Worm (Caenorhabditis elegans) whole organism, L3 larva: ENCODE data around the gene chst-1.

Experiments used
- R02D3.7 ChIP-seq: fragments of 150-350 bp; optimal IDR thresholded peaks from 2 replicates; lab custom pipeline; 2014; ENCODE audit warnings: missing biosample characterization, missing genetic modification characterization
- ZK546.5 ChIP-seq: sonication (generic microtip); optimal IDR thresholded peaks from 2 replicates; lab custom pipeline; 2017; ENCODE audit warnings: missing biosample characterization, missing genetic modification characterization
- aly-2 ChIP-seq: fragments of 150-350 bp; optimal IDR thresholded peaks from 2 replicates; lab custom pipeline; 2014; ENCODE audit warnings: missing biosample characterization, missing genetic modification characterization
- ceh-28 ChIP-seq: fragments of 150-350 bp; optimal IDR thresholded peaks from 2 replicates; lab custom pipeline; 2014; ENCODE audit warnings: missing biosample characterization, missing genetic modification reagents, missing genetic modification characterization
- ceh-82 ChIP-seq: fragments of 150-350 bp; optimal IDR thresholded peaks from 2 replicates; lab custom pipeline; 2014; ENCODE audit warnings: missing biosample characterization, missing genetic modification characterization
- ceh-9 ChIP-seq: sonication (generic microtip); optimal IDR thresholded peaks from 2 replicates; lab custom pipeline; 2018; ENCODE audit warnings: missing biosample characterization, missing genetic modification characterization
- egl-5 ChIP-seq: fragments of 150-350 bp; optimal IDR thresholded peaks from 2 replicates; lab custom pipeline; 2017; ENCODE audit warnings: missing biosample characterization, missing genetic modification reagents, missing genetic modification characterization, inconsistent platforms
- elt-1 ChIP-seq: fragments of 150-350 bp; optimal IDR thresholded peaks from 2 replicates; lab custom pipeline; 2014; ENCODE audit warnings: missing biosample characterization, missing genetic modification characterization
- elt-2 ChIP-seq: sonication (generic microtip); optimal IDR thresholded peaks from 2 replicates; lab custom pipeline; 2016; ENCODE audit warnings: missing genetic modification reagents, mild to moderate bottlenecking, missing genetic modification characterization, missing compliant biosample characterization
- elt-3 ChIP-seq, 3 experiments: fragments of 150-350 bp in 1 of 3; sonication (generic microtip) in 2 of 3; optimal IDR thresholded peaks; 2 replicates in 2 of 3; 4 replicates in 1 of 3; lab custom pipeline; 2014 to 2017; ENCODE audit warnings: missing biosample characterization in 3 of 3, missing genetic modification characterization in 3 of 3
- fkh-10 ChIP-seq: sonication (generic microtip); optimal IDR thresholded peaks from 2 replicates; lab custom pipeline; 2017; ENCODE audit warnings: missing biosample characterization, missing genetic modification reagents, missing genetic modification characterization
- fkh-2 ChIP-seq: fragments of 150-350 bp; optimal IDR thresholded peaks from 2 replicates; lab custom pipeline; 2014; ENCODE audit warnings: missing biosample characterization, missing genetic modification reagents, missing genetic modification characterization
- fos-1 ChIP-seq: fragments of 150-350 bp; optimal IDR thresholded peaks from 2 replicates; lab custom pipeline; 2014; ENCODE audit warnings: missing biosample characterization, missing genetic modification characterization
- lin-15B ChIP-seq: fragments of 150-350 bp; optimal IDR thresholded peaks from 2 replicates; lab custom pipeline; 2014; ENCODE audit warnings: missing biosample characterization, missing genetic modification characterization
- lin-39 ChIP-seq: fragments of 150-350 bp; optimal IDR thresholded peaks from 2 replicates; lab custom pipeline; 2018; ENCODE audit warnings: missing biosample characterization, missing genetic modification reagents, missing genetic modification characterization
- mdl-1 ChIP-seq: fragments of 150-350 bp; optimal IDR thresholded peaks from 2 replicates; lab custom pipeline; 2014; ENCODE audit warnings: missing biosample characterization, missing genetic modification characterization
- nfya-1 ChIP-seq: sonication (generic microtip); optimal IDR thresholded peaks from 2 replicates; lab custom pipeline; 2017; ENCODE audit warnings: missing genetic modification characterization, mild to moderate bottlenecking, missing compliant biosample characterization, antibody characterized with exemption, moderate library complexity; ENCODE audit not compliant: insufficient read depth
- nhr-12 ChIP-seq: fragments of 150-350 bp; optimal IDR thresholded peaks from 2 replicates; lab custom pipeline; 2014; ENCODE audit warnings: missing biosample characterization, missing genetic modification characterization
- nhr-23 ChIP-seq: fragments of 150-350 bp; optimal IDR thresholded peaks from 2 replicates; lab custom pipeline; 2014; ENCODE audit warnings: missing biosample characterization, missing genetic modification reagents, missing genetic modification characterization
- nhr-25 ChIP-seq: sonication (generic microtip); optimal IDR thresholded peaks from 2 replicates; lab custom pipeline; 2017; ENCODE audit warnings: missing biosample characterization, missing genetic modification characterization
- nhr-43 ChIP-seq: sonication (generic microtip); optimal IDR thresholded peaks from 2 replicates; lab custom pipeline; 2016; ENCODE audit warnings: mild to moderate bottlenecking, missing genetic modification characterization, missing compliant biosample characterization; ENCODE audit not compliant: poor library complexity, severe bottlenecking
- nhr-67 ChIP-seq: fragments of 150-350 bp; optimal IDR thresholded peaks from 2 replicates; lab custom pipeline; 2014; ENCODE audit warnings: missing biosample characterization, missing genetic modification characterization
- nhr-76 ChIP-seq: fragments of 150-350 bp; sonication (generic microtip); optimal IDR thresholded peaks from 5 replicates; lab custom pipeline; 2014; ENCODE audit warnings: missing biosample characterization, missing genetic modification characterization
- nhr-77 ChIP-seq: fragments of 150-350 bp; optimal IDR thresholded peaks from 2 replicates; lab custom pipeline; 2014; ENCODE audit warnings: missing biosample characterization, missing genetic modification characterization
- pha-4 ChIP-seq: fragments of 150-350 bp; optimal IDR thresholded peaks from 2 replicates; lab custom pipeline; 2014; ENCODE audit warnings: missing biosample characterization, missing genetic modification reagents, missing genetic modification characterization
- pqm-1 ChIP-seq: fragments of 150-350 bp; optimal IDR thresholded peaks from 2 replicates; lab custom pipeline; 2017; ENCODE audit warnings: missing biosample characterization, missing genetic modification characterization, inconsistent platforms
- sea-2 ChIP-seq: fragments of 150-350 bp; sonication (generic microtip); optimal IDR thresholded peaks from 4 replicates; lab custom pipeline; 2014; ENCODE audit warnings: missing biosample characterization, missing genetic modification reagents, missing genetic modification characterization
- skn-1 ChIP-seq: fragments of 150-350 bp; optimal IDR thresholded peaks from 2 replicates; lab custom pipeline; 2014; ENCODE audit warnings: missing biosample characterization, missing genetic modification characterization
- snpc-4 ChIP-seq: fragments of 150-350 bp; optimal IDR thresholded peaks from 2 replicates; lab custom pipeline; 2014; ENCODE audit warnings: missing biosample characterization, missing genetic modification characterization
- unc-39 ChIP-seq: sonication (generic microtip); optimal IDR thresholded peaks from 4 replicates; lab custom pipeline; 2017; ENCODE audit warnings: missing biosample characterization, missing genetic modification characterization
- unc-62 ChIP-seq: fragments of 150-350 bp; sonication (generic microtip); optimal IDR thresholded peaks from 4 replicates; lab custom pipeline; 2014; ENCODE audit warnings: missing biosample characterization, missing genetic modification reagents, missing genetic modification characterization
- ztf-11 ChIP-seq: fragments of 150-350 bp; optimal IDR thresholded peaks from 2 replicates; lab custom pipeline; 2014; ENCODE audit warnings: missing biosample characterization, missing genetic modification characterization
- ztf-4 ChIP-seq: fragments of 150-350 bp; optimal IDR thresholded peaks from 2 replicates; lab custom pipeline; 2014; ENCODE audit warnings: missing biosample characterization, missing genetic modification characterization

Gene chst-1

DNA sequence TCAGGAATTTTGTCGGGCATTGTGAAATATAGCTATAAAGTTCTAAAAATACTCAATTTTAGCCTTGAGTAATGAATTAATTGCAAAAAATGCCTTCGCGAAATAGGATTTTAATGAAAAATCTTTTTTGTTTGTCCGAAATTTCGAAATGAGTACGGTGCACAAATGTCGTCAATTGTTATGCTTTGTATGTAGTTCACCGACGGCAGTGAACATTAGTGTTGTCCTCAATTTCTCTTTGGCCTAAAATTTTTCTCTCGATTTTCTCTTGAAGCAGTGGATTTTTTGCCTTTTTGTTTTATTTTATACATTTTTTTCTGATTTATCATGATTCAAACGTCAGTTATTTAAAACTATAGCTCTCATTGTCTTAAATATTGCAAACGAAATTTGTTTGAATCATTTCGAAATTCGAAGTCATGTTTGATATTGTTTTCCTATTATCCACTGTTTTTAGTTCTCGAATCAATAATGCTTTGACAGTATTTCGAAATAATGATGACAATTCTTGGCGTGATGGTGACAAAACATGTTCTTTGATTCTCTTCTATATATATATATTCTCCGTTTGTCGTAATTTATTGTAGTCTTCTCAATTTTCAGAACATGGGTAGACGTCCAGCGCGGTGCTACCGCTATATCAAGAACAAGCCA, 36.6 kb upstream of the chst-1 start, which contains the start of the genes ints-11 and rpl-10 (continued):
- TF ChIP-seq unc-39 (no peak), fkh-10 (GFP tag; lab: Kevin White, UChicago) (no peak), pqm-1 (tag; lab: Kevin White, UChicago) (no peak), nhr-76 (no peak)

DNA sequence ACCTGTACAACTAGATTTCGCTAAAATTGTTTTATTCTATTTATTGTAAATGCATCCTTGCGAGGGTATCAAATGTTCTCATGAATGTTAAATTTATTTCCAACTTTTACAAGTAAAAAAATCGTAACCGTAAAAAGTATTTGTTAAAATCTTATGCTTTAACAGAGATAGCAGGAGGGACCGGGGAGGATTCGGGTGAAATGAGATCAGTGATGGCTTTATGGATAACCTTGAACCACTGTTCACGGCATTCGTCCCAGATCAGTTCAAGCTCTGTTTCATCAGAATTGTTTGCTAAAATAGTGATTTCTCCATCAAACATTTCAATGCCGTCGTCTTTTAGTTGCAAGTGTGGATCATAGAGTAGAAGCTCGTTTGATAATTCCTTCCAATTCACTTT, 34.4 kb upstream of the chst-1 start:
- TF ChIP-seq fkh-10 (GFP tag; lab: Kevin White, UChicago) (no peak), ceh-9 (no peak), ceh-82 (tag; lab: Kevin White, UChicago) (no peak), egl-5 (no peak), ztf-11 (tag; lab: Kevin White, UChicago) (no peak), lin-39 (tag; lab: Kevin White, UChicago) (no peak), mdl-1 (tag; lab: Kevin White, UChicago) (no peak), skn-1 (tag; lab: Kevin White, UChicago) (no peak), nhr-77 (no peak), nhr-25 (tag; lab: Kevin White, UChicago) (no peak), nhr-43 (no peak), sea-2 (GFP tag; lab: Kevin White, UChicago) (no peak), unc-62 (GFP tag; lab: Kevin White, UChicago) (no peak), elt-3 (tag; optimal IDR thresholded peaks at IDR 0.05; lab: Kevin White, UChicago) (no peak), unc-39 (no peak), fkh-2 (tag; lab: Kevin White, UChicago) (no peak)

DNA sequence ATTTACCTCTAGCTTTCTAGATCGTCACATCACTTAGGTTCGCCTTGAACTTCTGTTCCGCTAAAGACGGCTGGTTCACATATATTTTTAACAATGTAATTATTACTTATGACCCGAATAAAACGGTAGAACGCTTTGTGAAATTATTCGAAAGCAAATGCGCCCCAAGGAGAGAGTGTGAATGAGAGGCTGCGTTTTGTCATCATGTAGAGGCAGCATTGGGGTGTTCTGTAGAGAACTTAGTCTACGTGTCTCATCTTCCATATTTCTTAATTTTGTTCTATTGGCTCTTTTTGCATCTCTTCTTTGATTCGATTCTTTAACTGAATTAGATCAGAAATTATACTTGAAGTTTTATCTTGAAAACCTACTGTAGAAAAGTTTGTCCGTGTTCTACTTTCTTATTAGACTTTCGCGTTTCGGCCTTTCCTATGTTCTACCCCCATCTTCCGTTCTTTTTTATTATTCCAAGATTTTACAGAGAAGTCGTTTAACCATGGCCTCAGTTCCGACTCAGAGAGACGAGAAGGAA, 31.3 kb upstream of the chst-1 start, which contains the start of gene cdc-48.2:
TSS of gene cdc-48.2 (plus strand) at position 482 of the 532 bp plus-strand sequence.
- TF ChIP-seq skn-1 (tag; lab: Kevin White, UChicago) (peak; percentile 90), pha-4 (peak; percentile 2), egl-5 (no peak), nhr-23 (tag; lab: Kevin White, UChicago) (no peak), fos-1 (tag; lab: Kevin White, UChicago) (no peak), aly-2 (tag; lab: Kevin White, UChicago) (no peak), fkh-10 (GFP tag; lab: Kevin White, UChicago) (no peak), mdl-1 (tag; lab: Kevin White, UChicago) (no peak), fkh-2 (tag; lab: Kevin White, UChicago) (no peak), lin-15B (tag; lab: Kevin White, UChicago) (peak; percentile 34), elt-1 (no peak), ZK546.5 (tag; lab: Kevin White, UChicago) (no peak), nhr-77 (no peak), nhr-12 (tag; lab: Kevin White, UChicago) (no peak), nfya-1 (tag; lab: Kevin White, UChicago) (peak; percentile 27)

DNA sequence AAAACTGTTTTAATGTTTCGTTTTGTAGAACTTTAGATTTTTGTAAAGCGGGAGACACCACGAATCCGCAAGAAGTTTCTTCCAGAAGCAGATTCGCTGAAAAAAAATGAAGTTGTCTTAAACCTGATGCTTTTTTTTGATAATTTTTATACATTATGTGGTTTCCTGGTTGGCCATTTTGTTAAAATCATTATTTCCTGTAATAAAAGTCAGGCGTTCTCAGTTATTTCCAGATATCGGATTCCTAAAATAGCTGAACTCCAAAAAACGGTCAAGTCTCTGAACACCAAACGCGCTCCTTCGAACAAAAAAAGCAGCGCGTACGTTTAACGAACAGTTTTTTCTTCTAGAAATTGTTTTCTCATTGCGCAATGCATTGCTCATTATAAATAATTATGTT, 30.6 kb upstream of the chst-1 start:
- TF ChIP-seq ceh-9 (no peak), nhr-67 (tag; lab: Kevin White, UChicago) (no peak), ceh-28 (no peak), pha-4 (peak; percentile 53), unc-39 (no peak), nhr-23 (tag; lab: Kevin White, UChicago) (no peak), nfya-1 (tag; lab: Kevin White, UChicago) (peak; percentile 26), nhr-25 (tag; lab: Kevin White, UChicago) (peak; percentile 16), egl-5 (no peak), ceh-82 (tag; lab: Kevin White, UChicago) (no peak), lin-15B (tag; lab: Kevin White, UChicago) (peak; percentile 31), R02D3.7 (tag; lab: Kevin White, UChicago) (no peak), snpc-4 (tag; lab: Kevin White, UChicago) (peak; percentile 14), ztf-4 (tag; lab: Kevin White, UChicago) (no peak), mdl-1 (tag; lab: Kevin White, UChicago) (no peak), pqm-1 (tag; lab: Kevin White, UChicago) (no peak), elt-2 (no peak)
- TF ChIP-seq, all 47 proteins: peak for 5
